Worm (Caenorhabditis elegans) whole organism, early embryonic: Measurements from ENCODE around the gene scl-24.

Source experiments
- ama-1 ChIP-seq: fragments of 150-350 bp; optimal IDR thresholded peaks from 2 replicates; lab custom pipeline; 2014
- ceh-13 ChIP-seq: fragments of 200-800 bp; sonication (Bioruptor generic); optimal IDR thresholded peaks from 2 replicates; lab custom pipeline; 2018; ENCODE audit warnings: mild to moderate bottlenecking, missing genetic modification characterization, missing compliant biosample characterization
- flt-1 ChIP-seq: fragments of 200-800 bp; sonication (Bioruptor generic); IDR thresholded peaks from 2 replicates; pipeline ENCODE4 v1.3.6; 2022; ENCODE audit warnings: missing genetic modification characterization, missing compliant biosample characterization
- scrt-1 ChIP-seq: fragments of 200-800 bp; sonication (Bioruptor generic); IDR thresholded peaks from 2 replicates; pipeline ENCODE4 v1.3.6; 2022; ENCODE audit warnings: missing genetic modification characterization, missing compliant biosample characterization

ce11 chrV:17500055-17500454 is 13.9 kb downstream of the scl-24 start:
- TF ChIP-seq flt-1 (GFP tag; lab: Robert Waterston, UW), result no peak
- TF ChIP-seq ceh-13 (GFP tag; lab: Kevin White, UChicago), result no peak
- no peak for TF ChIP-seq ama-1 (lab: Kevin White, UChicago)
- TF ChIP-seq scrt-1 (GFP tag; lab: Robert Waterston, UW), result no peak
